Fruit fly (Drosophila melanogaster) whole organism, wandering third instar larva: Measurements from ENCODE around the gene Jon65Aiii.

Source experiments
- Abd-B ChIP-seq: fragments of >200 bp; optimal IDR thresholded peaks from 2 replicates; lab custom pipeline; 2017; ENCODE audit warnings: missing biosample characterization, missing genetic modification characterization
- CG32264 ChIP-seq: fragments of 200-800 bp; sonication (Bioruptor generic); optimal IDR thresholded peaks from 2 replicates; lab custom pipeline; 2016; ENCODE audit warnings: missing biosample characterization, missing genetic modification characterization
- CrebA ChIP-seq: fragments of 200-800 bp; sonication (Bioruptor generic); optimal IDR thresholded peaks from 2 replicates; lab custom pipeline; 2016; ENCODE audit warnings: missing biosample characterization, mild to moderate bottlenecking, missing genetic modification characterization, borderline replicate concordance
- Dfd ChIP-seq: fragments of >200 bp; optimal IDR thresholded peaks from 2 replicates; lab custom pipeline; 2017; ENCODE audit warnings: missing biosample characterization, missing genetic modification characterization
- Dif ChIP-seq: fragments of 200-275, 200-300 bp; sonication (Bioruptor generic); optimal IDR thresholded peaks from 2 replicates; lab custom pipeline; 2018; ENCODE audit warnings: missing biosample characterization, missing genetic modification characterization; ENCODE audit not compliant: partially characterized antibody
- GATAd ChIP-seq: sonication (Bioruptor generic); optimal IDR thresholded peaks from 2 replicates; lab custom pipeline; 2016; ENCODE audit warnings: missing biosample characterization, missing genetic modification characterization
- HLH106 ChIP-seq: fragments of 200-800 bp; optimal IDR thresholded peaks from 3 replicates; lab custom pipeline; 2019; ENCODE audit warnings: missing biosample characterization, mild to moderate bottlenecking, missing genetic modification characterization, moderate library complexity
- Hnf4 ChIP-seq: fragments of 200-800 bp; sonication (Bioruptor generic); optimal IDR thresholded peaks from 2 replicates; lab custom pipeline; 2016; ENCODE audit warnings: missing biosample characterization, mild to moderate bottlenecking, missing genetic modification characterization
- Hr78 ChIP-seq: fragments of >200 bp; optimal IDR thresholded peaks from 2 replicates; lab custom pipeline; 2017; ENCODE audit warnings: missing biosample characterization, missing genetic modification characterization
- Hr83 ChIP-seq: fragments of 200-300 bp; sonication (Bioruptor generic); optimal IDR thresholded peaks from 2 replicates; lab custom pipeline; 2016; ENCODE audit warnings: missing biosample characterization, mild to moderate bottlenecking, missing genetic modification characterization, moderate library complexity; ENCODE audit not compliant: poor library complexity, severe bottlenecking
- Jra ChIP-seq: sonication (Bioruptor generic); optimal IDR thresholded peaks from 2 replicates; lab custom pipeline; 2016; ENCODE audit warnings: missing biosample characterization, missing genetic modification characterization
- Mio ChIP-seq: sonication (Bioruptor generic); optimal IDR thresholded peaks from 2 replicates; lab custom pipeline; 2016; ENCODE audit warnings: missing biosample characterization, missing genetic modification characterization
- Myc ChIP-seq: fragments of >200 bp; optimal IDR thresholded peaks from 2 replicates; lab custom pipeline; 2017
- N ChIP-seq: fragments of >200 bp; optimal IDR thresholded peaks from 2 replicates; lab custom pipeline; 2018; ENCODE audit warnings: missing biosample characterization, missing external identifiers, missing genetic modification characterization
- OdsH ChIP-seq: fragments of 200-800 bp; sonication (Bioruptor generic); optimal IDR thresholded peaks from 2 replicates; lab custom pipeline; 2016; ENCODE audit warnings: missing biosample characterization, mild to moderate bottlenecking, missing genetic modification characterization
- Rel ChIP-seq, 2 experiments: fragments of 200-800 bp; sonication (Bioruptor generic) in 1 of 2; optimal IDR thresholded peaks; 2 replicates in 1 of 2; 3 replicates in 1 of 2; lab custom pipeline; 2016 to 2019; ENCODE audit warnings: mild to moderate bottlenecking in 2 of 2, missing biosample characterization in 2 of 2, missing genetic modification characterization in 2 of 2, moderate library complexity in 1 of 2
- Vsx2 ChIP-seq: fragments of 200-300, 225-300 bp; sonication (Bioruptor generic); optimal IDR thresholded peaks from 2 replicates; lab custom pipeline; 2018; ENCODE audit warnings: missing biosample characterization, missing genetic modification characterization; ENCODE audit not compliant: partially characterized antibody
- dmrt93B ChIP-seq: fragments of 200-800 bp; sonication (Bioruptor generic); optimal IDR thresholded peaks from 2 replicates; lab custom pipeline; 2018; ENCODE audit warnings: missing biosample characterization, mild to moderate bottlenecking, missing genetic modification characterization
- dsf ChIP-seq: sonication (Bioruptor generic); optimal IDR thresholded peaks from 2 replicates; lab custom pipeline; 2016; ENCODE audit warnings: missing biosample characterization, missing genetic modification characterization, borderline replicate concordance
- ey ChIP-seq: fragments of 200-800 bp; sonication (Bioruptor generic); optimal IDR thresholded peaks from 2 replicates; lab custom pipeline; 2016; ENCODE audit warnings: missing biosample characterization, missing genetic modification characterization
- foxo ChIP-seq, 2 experiments: fragments of 200-800 bp; sonication (Bioruptor generic); optimal IDR thresholded peaks; 2 replicates in 1 of 2; 3 replicates in 1 of 2; lab custom pipeline; 2016 to 2017; ENCODE audit warnings: missing biosample characterization in 2 of 2, missing genetic modification characterization in 2 of 2
- fru ChIP-seq: fragments of 200-800 bp; sonication (Bioruptor generic); optimal IDR thresholded peaks from 3 replicates; lab custom pipeline; 2016; ENCODE audit warnings: missing biosample characterization, mild to moderate bottlenecking, missing genetic modification characterization
- h ChIP-seq: fragments of 200-800 bp; sonication (Bioruptor generic); optimal IDR thresholded peaks from 3 replicates; lab custom pipeline; 2016; ENCODE audit warnings: missing biosample characterization, mild to moderate bottlenecking, missing genetic modification characterization
- jim ChIP-seq: fragments of 175-275, 200-325 bp; sonication (Bioruptor generic); optimal IDR thresholded peaks from 2 replicates; lab custom pipeline; 2016; ENCODE audit warnings: missing biosample characterization, mild to moderate bottlenecking, missing genetic modification characterization
- lola ChIP-seq: fragments of >200 bp; optimal IDR thresholded peaks from 2 replicates; lab custom pipeline; 2017; ENCODE audit warnings: missing biosample characterization, missing genetic modification characterization
- pan ChIP-seq: fragments of >200 bp; optimal IDR thresholded peaks from 2 replicates; lab custom pipeline; 2017
- sage ChIP-seq: fragments of 200-800 bp; sonication (Bioruptor generic); optimal IDR thresholded peaks from 2 replicates; lab custom pipeline; 2016; ENCODE audit warnings: missing biosample characterization, mild to moderate bottlenecking, missing genetic modification characterization
- usp ChIP-seq: fragments of >200 bp; optimal IDR thresholded peaks from 2 replicates; lab custom pipeline; 2017; ENCODE audit warnings: missing biosample characterization, missing genetic modification characterization
- woc ChIP-seq: sonication (Bioruptor generic); optimal IDR thresholded peaks from 2 replicates; lab custom pipeline; 2016; ENCODE audit warnings: missing biosample characterization, mild to moderate bottlenecking, missing genetic modification characterization

Jon65Aiii gene

dm6 chr3L:6034511-6034910 lies 16.0 kb upstream of the Jon65Aiii start, which contains the start of gene CG10477:
Gene CG10477, minus strand, starts transcription at chr3L:6034611.
- TF ChIP-seq foxo (GFP tag; optimal IDR thresholded peaks at IDR 0.05; lab: Kevin White, UChicago) (no peak), Hnf4 (GFP tag; lab: Kevin White, UChicago) (no peak), GATAd (GFP tag; lab: Kevin White, UChicago) (no peak), Rel (GFP tag; optimal IDR thresholded peaks at IDR 0.05; lab: Kevin White, UChicago) (no peak), Rel (tag; optimal IDR thresholded peaks at IDR 0.05; lab: Kevin White, UChicago) (no peak), dsf (GFP tag; lab: Kevin White, UChicago) (no peak), sage (GFP tag; lab: Kevin White, UChicago) (no peak), usp (GFP tag; lab: Kevin White, UChicago) (no peak), fru (no peak), HLH106 (tag; lab: Kevin White, UChicago) (no peak), Vsx2 (no peak), Dif (GFP tag; lab: Kevin White, UChicago) (no peak), woc (GFP tag; lab: Kevin White, UChicago) (no peak), dmrt93B (no peak), Jra (no peak), CG32264 (no peak), CrebA (no peak), Mio (GFP tag; lab: Kevin White, UChicago) (no peak), Abd-B (GFP tag; lab: Kevin White, UChicago) (no peak), Hr78 (GFP tag; lab: Kevin White, UChicago) (no peak)
- TF ChIP-seq, all 38 proteins: peak for 0

dm6 chr3L:6034916-6035315 lies 15.6 kb upstream of the Jon65Aiii start, which contains the start of gene yip7:
Gene yip7, plus strand, starts transcription at chr3L:6035216.
- no peak for TF ChIP-seq ey
- no peak for TF ChIP-seq Abd-B (GFP tag; lab: Kevin White, UChicago)
- no peak for TF ChIP-seq Hr78 (GFP tag; lab: Kevin White, UChicago)
- TF ChIP-seq woc (GFP tag; lab: Kevin White, UChicago): no peak
- TF ChIP-seq Vsx2: no peak
- TF ChIP-seq pan: no peak
- TF ChIP-seq, all 38 proteins: peak for 0

- no peak for TF ChIP-seq Rel (GFP tag; optimal IDR thresholded peaks at IDR 0.05; lab: Kevin White, UChicago)
- peak; percentile 33 for TF ChIP-seq Rel (tag; optimal IDR thresholded peaks at IDR 0.05; lab: Kevin White, UChicago)
- no peak for TF ChIP-seq CG32264
- TF ChIP-seq, all 38 proteins: peak for 1
These were observed 14.4 kb upstream of the Jon65Aiii start for dm6 chr3L:6036141-6036540.

- no peak for TF ChIP-seq foxo (GFP tag; optimal IDR thresholded peaks at IDR 0.05; lab: Kevin White, UChicago)
- no peak for TF ChIP-seq Hnf4 (GFP tag; lab: Kevin White, UChicago)
- no peak for TF ChIP-seq CG32264
- TF ChIP-seq lola (GFP tag; lab: Kevin White, UChicago): no peak
- TF ChIP-seq sage (GFP tag; lab: Kevin White, UChicago): no peak
- TF ChIP-seq Vsx2: no peak
- no peak for TF ChIP-seq OdsH
- TF ChIP-seq usp (GFP tag; lab: Kevin White, UChicago): no peak
- no peak for TF ChIP-seq Hr78 (GFP tag; lab: Kevin White, UChicago)
- TF ChIP-seq Dfd (GFP tag; lab: Kevin White, UChicago): no peak
- no peak for TF ChIP-seq HLH106 (tag; lab: Kevin White, UChicago)
- no peak for TF ChIP-seq CrebA
- no peak for TF ChIP-seq Hr83 (GFP tag; lab: Kevin White, UChicago)
These were observed 13.7 kb upstream of the Jon65Aiii start, which contains the start of gene CG6462 for dm6 chr3L:6036811-6037210. Gene CG6462, plus strand, starts transcription at chr3L:6037111.

- TF ChIP-seq Myc: no peak
- peak; percentile 43 for TF ChIP-seq h (GFP tag; lab: Kevin White, UChicago)
These were observed 11.8 kb upstream of the Jon65Aiii start, which contains the start of gene Jon65Aiv for dm6 chr3L:6038720-6039205. Gene Jon65Aiv, plus strand, starts transcription at chr3L:6039155.

- TF ChIP-seq Jra (no peak), usp (GFP tag; lab: Kevin White, UChicago) (no peak), dsf (GFP tag; lab: Kevin White, UChicago) (no peak), Hr83 (GFP tag; lab: Kevin White, UChicago) (no peak), CG32264 (no peak), N (GFP tag; lab: Kevin White, UChicago) (no peak), Vsx2 (no peak), woc (GFP tag; lab: Kevin White, UChicago) (no peak), jim (GFP tag; lab: Kevin White, UChicago) (no peak), dmrt93B (no peak), fru (no peak), pan (no peak), GATAd (GFP tag; lab: Kevin White, UChicago) (no peak), Rel (GFP tag; optimal IDR thresholded peaks at IDR 0.05; lab: Kevin White, UChicago) (no peak), Rel (tag; optimal IDR thresholded peaks at IDR 0.05; lab: Kevin White, UChicago) (no peak)
These were observed 1.5 kb downstream of the Jon65Aiii start, which contains the start of gene Jon65Aii for dm6 chr3L:6052021-6052420. Gene Jon65Aii, plus strand, starts transcription at chr3L:6052321.
